Worm (Caenorhabditis elegans) whole organism, L4 larva: ENCODE measurements around the gene ZK899.1.

ENCODE experiments used
- F10B5.3 ChIP-seq: sonication (generic microtip); optimal IDR thresholded peaks from 2 replicates; lab custom pipeline; 2016; ENCODE audit warnings: mild to moderate bottlenecking, missing genetic modification characterization, missing compliant biosample characterization
- ama-1 ChIP-seq: fragments of 150-350 bp; optimal IDR thresholded peaks from 2 replicates; lab custom pipeline; 2014; ENCODE audit warnings: inconsistent platforms, mixed read lengths
- cey-2 ChIP-seq: sonication (generic microtip); optimal IDR thresholded peaks from 3 replicates; lab custom pipeline; 2017; ENCODE audit warnings: missing genetic modification characterization, mild to moderate bottlenecking, missing compliant biosample characterization, antibody characterized with exemption, borderline replicate concordance; ENCODE audit not compliant: insufficient read depth
- mxl-2 ChIP-seq: fragments of 200-800 bp; sonication (Bioruptor generic); conservative IDR thresholded peaks from 2 replicates; pipeline ENCODE4 v1.3.6; 2022; ENCODE audit warnings: missing genetic modification reagents, missing genetic modification characterization, missing compliant biosample characterization
- pqm-1 ChIP-seq: sonication (generic microtip); optimal IDR thresholded peaks from 2 replicates; lab custom pipeline; 2017; ENCODE audit warnings: missing biosample characterization, missing genetic modification characterization
- snpc-4 ChIP-seq: fragments of 150-350 bp; optimal IDR thresholded peaks from 2 replicates; lab custom pipeline; 2014; ENCODE audit warnings: missing biosample characterization, missing genetic modification characterization
- spr-3 ChIP-seq: fragments of 200-800 bp; sonication (Bioruptor generic); optimal IDR thresholded peaks from 2 replicates; lab custom pipeline; 2018; ENCODE audit warnings: mild to moderate bottlenecking, missing genetic modification characterization, missing compliant biosample characterization

ce11 chrX:9486160-9486559 is 39.7 kb downstream of the ZK899.1 start:
- TF ChIP-seq pqm-1 (tag; lab: Kevin White, UChicago) (no peak), F10B5.3 (tag; lab: Kevin White, UChicago) (no peak), spr-3 (GFP tag; lab: Kevin White, UChicago) (no peak), cey-2 (tag; lab: Kevin White, UChicago) (no peak), ama-1 (lab: Kevin White, UChicago) (no peak), mxl-2 (no peak), snpc-4 (no peak)
